Fruit fly (Drosophila melanogaster) whole organism, pupa: ENCODE measurements around the gene Act5C.

ENCODE experiments used
- CG10348 ChIP-seq: fragments of 200-800 bp; sonication (Bioruptor generic); IDR thresholded peaks from 2 replicates; pipeline ENCODE4 v1.3.6; 2022; ENCODE audit warnings: missing biosample characterization, missing genetic modification characterization
- CG12605 ChIP-seq: fragments of 200-800 bp; sonication (Bioruptor generic); IDR thresholded peaks from 2 replicates; pipeline ENCODE4 v1.3.6; 2022; ENCODE audit warnings: missing biosample characterization, missing genetic modification characterization
- CG13204 ChIP-seq: fragments of 200-800 bp; sonication (Bioruptor generic); optimal IDR thresholded peaks from 2 replicates; lab custom pipeline; 2018; ENCODE audit warnings: missing biosample characterization, mild to moderate bottlenecking, missing genetic modification characterization, moderate library complexity
- CG17806 ChIP-seq: fragments of 200-800 bp; sonication (Bioruptor generic); optimal IDR thresholded peaks from 2 replicates; lab custom pipeline; 2018; ENCODE audit warnings: missing biosample characterization, mild to moderate bottlenecking, missing genetic modification characterization, moderate library complexity
- CG32121 ChIP-seq: fragments of 200-800 bp; sonication (Bioruptor generic); IDR thresholded peaks from 2 replicates; pipeline ENCODE4 v1.3.6; 2022; ENCODE audit warnings: missing biosample characterization, missing genetic modification characterization
- CG34367 ChIP-seq: fragments of 200-800 bp; sonication (Bioruptor generic); optimal IDR thresholded peaks from 2 replicates; lab custom pipeline; 2018; ENCODE audit warnings: missing biosample characterization, mild to moderate bottlenecking, missing genetic modification characterization
- CG8159 ChIP-seq: fragments of 200-800 bp; sonication (Bioruptor generic); optimal IDR thresholded peaks from 3 replicates; lab custom pipeline; 2018; ENCODE audit warnings: missing biosample characterization, mild to moderate bottlenecking, missing genetic modification characterization, moderate library complexity
- CG8301 ChIP-seq: fragments of 200-800 bp; sonication (Bioruptor generic); optimal IDR thresholded peaks from 2 replicates; lab custom pipeline; 2018; ENCODE audit warnings: missing biosample characterization, mild to moderate bottlenecking, missing genetic modification characterization
- D1 ChIP-seq: fragments of 200-800 bp; sonication (Bioruptor generic); optimal IDR thresholded peaks from 2 replicates; lab custom pipeline; 2018; ENCODE audit warnings: missing biosample characterization, mild to moderate bottlenecking, missing genetic modification characterization, moderate library complexity
- EcR ChIP-seq: fragments of 200-800 bp; sonication (Bioruptor generic); optimal IDR thresholded peaks from 3 replicates; lab custom pipeline; 2019; ENCODE audit warnings: missing biosample characterization, missing genetic modification characterization, mild to moderate bottlenecking, moderate library complexity, missing genetic modification reagents
- Ets98B ChIP-seq: fragments of 200-800 bp; sonication (Bioruptor generic); IDR thresholded peaks from 2 replicates; pipeline ENCODE4 v1.3.6; 2022; ENCODE audit warnings: missing biosample characterization, missing genetic modification characterization
- Snoo ChIP-seq: fragments of 200-800 bp; sonication (Bioruptor generic); optimal IDR thresholded peaks from 3 replicates; lab custom pipeline; 2017; ENCODE audit warnings: missing biosample characterization, mild to moderate bottlenecking, missing genetic modification characterization, inconsistent platforms
- gl ChIP-seq: fragments of 200-800 bp; sonication (Bioruptor generic); optimal IDR thresholded peaks from 2 replicates; lab custom pipeline; 2018; ENCODE audit warnings: missing biosample characterization, mild to moderate bottlenecking, missing genetic modification characterization
- rn ChIP-seq: fragments of 200-800 bp; sonication (Bioruptor generic); IDR thresholded peaks from 2 replicates; pipeline ENCODE4 v1.3.6; 2022; ENCODE audit warnings: missing biosample characterization, missing genetic modification characterization

DNA sequence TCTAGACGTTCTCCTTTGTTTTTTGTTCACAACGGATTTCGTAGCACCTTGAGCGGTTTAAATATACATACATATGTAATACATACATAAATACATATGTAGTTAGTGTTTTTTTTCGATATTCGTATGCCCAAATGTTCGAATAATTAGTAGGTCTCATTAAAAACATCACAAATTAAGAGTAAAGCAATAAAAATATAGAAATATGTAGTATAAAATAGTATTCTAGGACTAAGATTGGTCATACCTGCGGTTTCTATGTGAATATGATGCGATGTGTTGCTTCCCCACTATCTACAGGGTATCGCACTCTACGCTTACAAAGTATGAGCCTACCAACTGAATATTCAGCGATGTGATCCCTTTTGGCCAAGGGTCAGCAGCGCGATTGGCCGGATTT lies 4.8 kb downstream of the Act5C start, which contains the start of gene CG4020:
- TF ChIP-seq D1 (tag; lab: Kevin White, UChicago) (no peak), CG8301 (tag; lab: Kevin White, UChicago) (no peak), Ets98B (GFP tag; lab: Robert Waterston, UW) (no peak), CG12605 (GFP tag; lab: Robert Waterston, UW) (no peak), Snoo (tag; lab: Kevin White, UChicago) (no peak), rn (no peak), gl (tag; lab: Kevin White, UChicago) (no peak), CG34367 (tag; lab: Kevin White, UChicago) (no peak), EcR (GFP tag; lab: Kevin White, UChicago) (no peak), CG13204 (GFP tag; lab: Kevin White, UChicago) (no peak), CG32121 (GFP tag; lab: Robert Waterston, UW) (no peak), CG8159 (tag; lab: Kevin White, UChicago) (no peak), CG17806 (tag; lab: Kevin White, UChicago) (no peak), CG10348 (GFP tag; lab: Robert Waterston, UW) (no peak)
